Fruit fly (Drosophila melanogaster) whole organism, larva: ENCODE data around the gene Tctp.

Experiments
- noc ChIP-seq: fragments of 200-800 bp; sonication (Bioruptor generic); optimal IDR thresholded peaks from 3 replicates; lab custom pipeline; 2019; ENCODE audit warnings: missing biosample characterization, mild to moderate bottlenecking, missing genetic modification characterization, moderate library complexity

Gene Tctp

dm6 chr3R:11231037-11231436 lies 21.0 kb downstream of the Tctp start:
- TF ChIP-seq noc (tag; lab: Kevin White, UChicago) = no peak

- TF ChIP-seq noc (tag; lab: Kevin White, UChicago) = no peak
Measured at dm6 chr3R:11231705-11232261, 21.7 kb downstream of the Tctp start, which contains the start of the genes CG17187 and Dph3. CG17187 (minus strand) TSS chr3R:11231879. Dph3 (plus strand) TSS chr3R:11231912.

- no peak for TF ChIP-seq noc (tag; lab: Kevin White, UChicago)
Measured at dm6 chr3R:11234918-11235371, 24.9 kb downstream of the Tctp start, which contains the start of the genes Arfip and CG17721. Arfip (minus strand) TSS chr3R:11235013. CG17721 (plus strand) TSS chr3R:11235140.

- no peak for TF ChIP-seq noc (tag; lab: Kevin White, UChicago)
Measured at dm6 chr3R:11236041-11236440, 26.0 kb downstream of the Tctp start, which contains the start of gene CG31441. CG31441 (plus strand) TSS chr3R:11236286.

- TF ChIP-seq noc (tag; lab: Kevin White, UChicago) = no peak
Measured at dm6 chr3R:11237598-11237997, 27.6 kb downstream of the Tctp start, which contains the start of gene CG31388. CG31388 (plus strand) TSS chr3R:11237815.

- no peak for TF ChIP-seq noc (tag; lab: Kevin White, UChicago)
Measured at dm6 chr3R:11240891-11241290, 30.8 kb downstream of the Tctp start, which contains the start of the genes scpr-B and scpr-A. scpr-B (minus strand) TSS chr3R:11240991. scpr-A (plus strand) TSS chr3R:11241183.

- peak; percentile 48 for TF ChIP-seq noc (tag; lab: Kevin White, UChicago)
Measured at dm6 chr3R:11243057-11243740, 33.2 kb downstream of the Tctp start.

dm6 chr3R:11243951-11244660 lies 34.1 kb downstream of the Tctp start, which contains the start of the genes CG17734 and CG5214:
CG17734 (minus strand) TSS chr3R:11243999.
CG5214 (plus strand) TSS chr3R:11244302.
- TF ChIP-seq noc (tag; lab: Kevin White, UChicago) = no peak

dm6 chr3R:11245803-11246202 lies 35.8 kb downstream of the Tctp start:
- no peak for TF ChIP-seq noc (tag; lab: Kevin White, UChicago)

dm6 chr3R:11246865-11247264 lies 36.8 kb downstream of the Tctp start:
- TF ChIP-seq noc (tag; lab: Kevin White, UChicago) = no peak

- TF ChIP-seq noc (tag; lab: Kevin White, UChicago) = no peak
Measured at dm6 chr3R:11253768-11254167, 43.7 kb downstream of the Tctp start.

- TF ChIP-seq noc (tag; lab: Kevin White, UChicago) = no peak
Measured at dm6 chr3R:11254382-11254953, 44.4 kb downstream of the Tctp start.

dm6 chr3R:11257537-11257936 lies 47.5 kb downstream of the Tctp start:
- TF ChIP-seq noc (tag; lab: Kevin White, UChicago) = no peak

dm6 chr3R:11260966-11261530 lies 51.0 kb downstream of the Tctp start:
- no peak for TF ChIP-seq noc (tag; lab: Kevin White, UChicago)
